Fruit fly (Drosophila melanogaster) whole organism, embryonic: Measurements from ENCODE around the gene CG3097.

Experiments
- Atf-2 ChIP-seq: fragments of 200-800 bp; sonication (Bioruptor generic); optimal IDR thresholded peaks from 2 replicates; lab custom pipeline; 2016; ENCODE audit warnings: missing biosample characterization, missing genetic modification characterization
- BEAF-32 ChIP-seq: fragments of 200-800 bp; sonication (Bioruptor generic); optimal IDR thresholded peaks from 3 replicates; lab custom pipeline; 2017; ENCODE audit warnings: missing biosample characterization, missing genetic modification characterization, mild to moderate bottlenecking, moderate library complexity, missing genetic modification reagents
- CG10431 ChIP-seq: fragments of 200-800 bp; sonication (Bioruptor generic); optimal IDR thresholded peaks from 3 replicates; lab custom pipeline; 2018; ENCODE audit warnings: missing biosample characterization, mild to moderate bottlenecking, missing genetic modification characterization
- CG11085 ChIP-seq: fragments of 200-800 bp; sonication (Bioruptor generic); IDR thresholded peaks from 2 replicates; pipeline ENCODE4 v1.3.6; 2022; ENCODE audit warnings: missing biosample characterization, missing genetic modification characterization
- CG12104 ChIP-seq: fragments of 200-800 bp; sonication (Bioruptor generic); optimal IDR thresholded peaks from 3 replicates; lab custom pipeline; 2016; ENCODE audit warnings: missing biosample characterization, missing genetic modification characterization
- CG12219 ChIP-seq: fragments of 200-800 bp; sonication (Bioruptor generic); optimal IDR thresholded peaks from 3 replicates; lab custom pipeline; 2018; ENCODE audit warnings: missing biosample characterization, mild to moderate bottlenecking, missing genetic modification characterization
- CG12942 ChIP-seq: fragments of 200-800 bp; sonication (Bioruptor generic); optimal IDR thresholded peaks from 3 replicates; lab custom pipeline; 2016; ENCODE audit warnings: missing biosample characterization, missing genetic modification characterization
- CG14441 ChIP-seq: fragments of 200-800 bp; sonication (Bioruptor generic); IDR thresholded peaks from 2 replicates; pipeline ENCODE4 v1.3.6; 2022; ENCODE audit warnings: missing biosample characterization, missing genetic modification characterization
- CG14710 ChIP-seq: fragments of 200-800 bp; sonication (Bioruptor generic); optimal IDR thresholded peaks from 3 replicates; lab custom pipeline; 2019; ENCODE audit warnings: missing biosample characterization, mild to moderate bottlenecking, missing genetic modification characterization, moderate library complexity
- CG15479 ChIP-seq: fragments of 200-800 bp; sonication (Bioruptor generic); optimal IDR thresholded peaks from 3 replicates; lab custom pipeline; 2019; ENCODE audit warnings: missing biosample characterization, mild to moderate bottlenecking, missing genetic modification characterization, moderate library complexity
- CG15601 ChIP-seq: fragments of 200-800 bp; sonication (Bioruptor generic); optimal IDR thresholded peaks from 3 replicates; lab custom pipeline; 2019; ENCODE audit warnings: missing biosample characterization, mild to moderate bottlenecking, missing genetic modification characterization, moderate library complexity
- CG17829 ChIP-seq: fragments of 200-800 bp; optimal IDR thresholded peaks from 2 replicates; lab custom pipeline; 2019; ENCODE audit warnings: missing biosample characterization, mild to moderate bottlenecking, missing genetic modification characterization, moderate library complexity
- CG2199 ChIP-seq: fragments of 200-800 bp; sonication (Bioruptor generic); IDR thresholded peaks from 3 replicates; pipeline ENCODE4 v1.3.6; 2022; ENCODE audit warnings: missing biosample characterization, missing genetic modification characterization
- CG2889 ChIP-seq: fragments of 200-800 bp; sonication (Bioruptor generic); IDR thresholded peaks from 3 replicates; pipeline ENCODE4 v1.3.6; 2022; ENCODE audit warnings: missing biosample characterization, missing genetic modification characterization
- CG32767 ChIP-seq: fragments of 200-800 bp; sonication (Bioruptor generic); IDR thresholded peaks from 2 replicates; pipeline ENCODE4 v1.3.6; 2022; ENCODE audit warnings: missing biosample characterization, missing genetic modification characterization
- CG3281 ChIP-seq: fragments of 200-800 bp; sonication (Bioruptor generic); optimal IDR thresholded peaks from 3 replicates; lab custom pipeline; 2017; ENCODE audit warnings: missing biosample characterization, mild to moderate bottlenecking, missing genetic modification characterization
- CG4617 ChIP-seq: fragments of 200-800 bp; sonication (Bioruptor generic); optimal IDR thresholded peaks from 3 replicates; lab custom pipeline; 2016; ENCODE audit warnings: missing biosample characterization, missing genetic modification characterization, borderline replicate concordance
- CG6654 ChIP-seq: fragments of 200-800 bp; sonication (Bioruptor generic); optimal IDR thresholded peaks from 2 replicates; lab custom pipeline; 2017; ENCODE audit warnings: missing biosample characterization, mild to moderate bottlenecking, missing genetic modification characterization
- CG7839 ChIP-seq: fragments of 200-800 bp; sonication (Bioruptor generic); optimal IDR thresholded peaks from 3 replicates; lab custom pipeline; 2018; ENCODE audit warnings: missing biosample characterization, mild to moderate bottlenecking, missing genetic modification characterization, moderate library complexity
- CG8359 ChIP-seq: fragments of 200-800 bp; sonication (Bioruptor generic); optimal IDR thresholded peaks from 2 replicates; lab custom pipeline; 2017; ENCODE audit warnings: missing biosample characterization, mild to moderate bottlenecking, missing genetic modification characterization, borderline replicate concordance
- D19B ChIP-seq: fragments of 200-800 bp; sonication (Bioruptor generic); optimal IDR thresholded peaks from 2 replicates; lab custom pipeline; 2017; ENCODE audit warnings: missing biosample characterization, mild to moderate bottlenecking, missing genetic modification characterization
- Drgx ChIP-seq: fragments of 200-800 bp; sonication (Bioruptor generic); IDR thresholded peaks from 2 replicates; pipeline ENCODE4 v1.3.6; 2022; ENCODE audit warnings: missing biosample characterization, missing genetic modification characterization
- HHEX ChIP-seq: fragments of 200-800 bp; sonication (Bioruptor generic); optimal IDR thresholded peaks from 3 replicates; lab custom pipeline; 2017; ENCODE audit warnings: missing biosample characterization, mild to moderate bottlenecking, missing genetic modification characterization, missing genetic modification reagents
- HLH4C ChIP-seq: fragments of 200-800 bp; sonication (Bioruptor generic); IDR thresholded peaks from 3 replicates; pipeline ENCODE4 v1.3.6; 2022; ENCODE audit warnings: missing biosample characterization, missing genetic modification characterization; ENCODE audit not compliant: partially characterized antibody
- HLHmδ ChIP-seq: fragments of 200-800 bp; sonication (Bioruptor generic); optimal IDR thresholded peaks from 2 replicates; lab custom pipeline; 2018; ENCODE audit warnings: missing biosample characterization, mild to moderate bottlenecking, missing genetic modification characterization, moderate library complexity
- Ptx1 ChIP-seq: fragments of 200-800 bp; sonication (Bioruptor generic); IDR thresholded peaks from 2 replicates; pipeline ENCODE4 v1.3.6; 2022; ENCODE audit warnings: missing biosample characterization, missing genetic modification characterization
- Sox100B ChIP-seq: fragments of 200-800 bp; sonication (Bioruptor generic); optimal IDR thresholded peaks from 3 replicates; lab custom pipeline; 2018; ENCODE audit warnings: missing biosample characterization, mild to moderate bottlenecking, missing genetic modification characterization
- Sox102F ChIP-seq: fragments of 200-800 bp; sonication (Bioruptor generic); optimal IDR thresholded peaks from 2 replicates; lab custom pipeline; 2018; ENCODE audit warnings: missing biosample characterization, mild to moderate bottlenecking, missing genetic modification characterization, moderate library complexity
- Ssrp ChIP-seq: fragments of 200-800 bp; sonication (Bioruptor generic); optimal IDR thresholded peaks from 2 replicates; lab custom pipeline; 2018; ENCODE audit warnings: missing biosample characterization, mild to moderate bottlenecking, missing genetic modification characterization, moderate library complexity
- TFAM ChIP-seq: fragments of 200-800 bp; sonication (Bioruptor generic); optimal IDR thresholded peaks from 2 replicates; lab custom pipeline; 2017; ENCODE audit warnings: missing biosample characterization, missing genetic modification characterization, inconsistent platforms
- bbx ChIP-seq: fragments of 200-800 bp; sonication (Bioruptor generic); IDR thresholded peaks from 2 replicates; pipeline ENCODE4 v1.3.6; 2022; ENCODE audit warnings: missing biosample characterization, missing genetic modification characterization; ENCODE audit not compliant: partially characterized antibody
- en ChIP-seq: fragments of 200-800 bp; sonication (Bioruptor generic); optimal IDR thresholded peaks from 2 replicates; lab custom pipeline; 2016; ENCODE audit warnings: missing biosample characterization, missing genetic modification characterization
- hb ChIP-seq: fragments of 200-800 bp; sonication (Bioruptor generic); IDR thresholded peaks from 3 replicates; pipeline ENCODE4 v1.3.6; 2022; ENCODE audit warnings: missing biosample characterization, missing genetic modification characterization; ENCODE audit not compliant: partially characterized antibody
- insv ChIP-seq, 2 experiments: fragments of 200-800 bp; sonication (Bioruptor generic); optimal IDR thresholded peaks; 3 replicates each; lab custom pipeline; 2016 to 2018; ENCODE audit warnings: missing biosample characterization in 2 of 2, missing genetic modification characterization in 2 of 2
- odd ChIP-seq: fragments of 200-800 bp; sonication (Bioruptor generic); optimal IDR thresholded peaks from 2 replicates; lab custom pipeline; 2017; ENCODE audit warnings: missing biosample characterization, mild to moderate bottlenecking, missing genetic modification characterization
- pb ChIP-seq: fragments of 200-800 bp; sonication (Bioruptor generic); optimal IDR thresholded peaks from 3 replicates; lab custom pipeline; 2016; ENCODE audit warnings: missing biosample characterization, missing genetic modification characterization
- psq ChIP-seq: fragments of 200-800 bp; sonication (Bioruptor generic); optimal IDR thresholded peaks from 2 replicates; lab custom pipeline; 2017; ENCODE audit warnings: missing biosample characterization, missing genetic modification characterization
- pum ChIP-seq: fragments of 200-800 bp; sonication (Bioruptor generic); optimal IDR thresholded peaks from 2 replicates; lab custom pipeline; 2016; ENCODE audit warnings: missing biosample characterization, missing genetic modification characterization
- ranshi ChIP-seq: fragments of 200-800 bp; sonication (Bioruptor generic); IDR thresholded peaks from 2 replicates; pipeline ENCODE4 v1.3.6; 2022; ENCODE audit warnings: missing biosample characterization, missing genetic modification characterization
- sqz ChIP-seq: fragments of 200-800 bp; sonication (Bioruptor generic); optimal IDR thresholded peaks from 3 replicates; lab custom pipeline; 2018; ENCODE audit warnings: missing biosample characterization, mild to moderate bottlenecking, missing genetic modification characterization
- stc ChIP-seq: fragments of 200-800 bp; sonication (Bioruptor generic); IDR thresholded peaks from 2 replicates; pipeline ENCODE4 v1.3.6; 2022; ENCODE audit warnings: missing biosample characterization, missing genetic modification characterization
- tin ChIP-seq: fragments of 200-800 bp; sonication (Bioruptor generic); optimal IDR thresholded peaks from 3 replicates; lab custom pipeline; 2016; ENCODE audit warnings: missing biosample characterization, missing genetic modification characterization
- tio ChIP-seq: fragments of 200-800 bp; sonication (Bioruptor generic); optimal IDR thresholded peaks from 2 replicates; lab custom pipeline; 2017; ENCODE audit warnings: missing biosample characterization, missing genetic modification characterization, inconsistent platforms
- tll ChIP-seq, 2 experiments: fragments of 200-800 bp in 1 of 2; fragments of >200 bp in 1 of 2; sonication (Bioruptor generic) in 1 of 2; optimal IDR thresholded peaks; 2 replicates each; lab custom pipeline; 2017 to 2019; ENCODE audit warnings: missing biosample characterization in 2 of 2, missing genetic modification characterization in 2 of 2, mild to moderate bottlenecking in 1 of 2, moderate library complexity in 1 of 2
- ttk ChIP-seq: fragments of 200-800 bp; sonication (Bioruptor generic); IDR thresholded peaks from 2 replicates; pipeline ENCODE4 v2.1.2; 2022; ENCODE audit warnings: missing biosample characterization, missing genetic modification characterization
- tup ChIP-seq: fragments of 200-800 bp; sonication (Bioruptor generic); optimal IDR thresholded peaks from 2 replicates; lab custom pipeline; 2016; ENCODE audit warnings: missing biosample characterization, mild to moderate bottlenecking, missing genetic modification characterization, moderate library complexity
- unc-4 ChIP-seq: fragments of 200-800 bp; sonication (Bioruptor generic); IDR thresholded peaks from 2 replicates; pipeline ENCODE4 v1.3.6; 2022; ENCODE audit warnings: missing biosample characterization, missing genetic modification characterization; ENCODE audit not compliant: partially characterized antibody
- yki ChIP-seq: fragments of >200 bp; optimal IDR thresholded peaks from 3 replicates; lab custom pipeline; 2018

CG3097 gene

DNA sequence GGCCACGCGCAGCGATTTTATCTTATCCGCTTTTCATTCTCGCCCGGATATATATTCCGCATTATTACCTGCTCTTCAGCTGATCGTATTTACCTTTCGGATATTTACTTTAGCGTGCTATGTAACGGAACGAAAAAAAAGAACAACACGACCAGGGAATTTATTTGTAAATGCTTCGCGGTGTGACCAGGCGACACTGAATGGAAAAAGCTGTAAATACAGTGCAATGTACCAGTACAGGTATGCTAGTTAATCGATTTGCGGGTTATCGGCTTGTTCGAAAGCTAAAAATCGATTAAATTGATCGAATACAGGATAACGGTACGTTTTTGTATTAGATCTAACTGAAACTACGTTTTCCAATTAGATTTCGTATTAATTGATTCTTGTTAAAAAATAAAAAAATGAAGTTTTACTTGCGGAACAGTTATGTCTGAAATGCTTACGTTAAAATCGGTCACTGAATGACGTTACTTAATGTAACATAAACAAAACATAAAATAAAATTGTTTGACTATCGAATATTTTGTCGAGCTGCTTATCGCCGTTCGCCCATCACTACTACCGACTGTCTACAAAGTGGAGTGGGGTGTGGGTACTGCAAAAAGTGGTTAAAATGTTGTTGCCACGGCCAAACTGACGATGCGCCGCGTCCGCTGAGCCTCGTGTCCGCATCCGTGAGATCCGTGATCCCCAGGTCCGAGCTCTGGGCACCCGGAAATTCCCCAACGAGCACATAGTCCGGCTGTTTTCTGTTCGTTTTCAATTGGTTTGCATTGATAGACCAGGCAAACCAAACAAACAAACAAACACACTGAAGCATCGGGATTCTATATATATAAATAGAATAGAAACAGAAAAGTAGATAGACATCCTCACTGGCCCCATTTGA is 6.3 kb downstream of the CG3097 start, which contains the start of the genes MAPk-Ak2 and CG42699 (continued):
- TF ChIP-seq TFAM (GFP tag; lab: Kevin White, UChicago) (peak; percentile 38), tll (GFP tag; optimal IDR thresholded peaks at IDR 0.05; lab: Kevin White, UChicago) (no peak), en (GFP tag; lab: Kevin White, UChicago) (no peak), CG10431 (GFP tag; lab: Kevin White, UChicago) (no peak), CG2889 (GFP tag; lab: Robert Waterston, UW) (no peak), CG11085 (GFP tag; lab: Robert Waterston, UW) (peak; percentile 59; the same call in 1 of the 2 replicates), Drgx (GFP tag; lab: Robert Waterston, UW) (no peak), unc-4 (peak; percentile 65), CG15601 (tag; lab: Kevin White, UChicago) (peak; percentile 87), pum (GFP tag; lab: Kevin White, UChicago) (peak; percentile 45), CG14441 (peak; percentile 56; the same call in 1 of the 2 replicates), CG7839 (peak; percentile 45), CG32767 (GFP tag; lab: Robert Waterston, UW) (no peak), HLHmδ (peak; percentile 38), ranshi (no peak; the same call in 1 of the 2 replicates), CG4617 (GFP tag; lab: Kevin White, UChicago) (peak; percentile 47), CG12942 (peak; percentile 77), hb (GFP tag; lab: Robert Waterston, UW) (peak; percentile 82), D19B (GFP tag; lab: Kevin White, UChicago) (peak; percentile 36), CG3281 (GFP tag; lab: Kevin White, UChicago) (peak; percentile 76), tin (GFP tag; lab: Kevin White, UChicago) (peak; percentile 40), tup (peak; percentile 54), bbx (GFP tag; lab: Robert Waterston, UW) (peak; percentile 70), CG12219 (GFP tag; lab: Kevin White, UChicago) (peak; percentile 62), tio (GFP tag; lab: Kevin White, UChicago) (peak; percentile 58), HLH4C (peak; percentile 85), odd (GFP tag; lab: Kevin White, UChicago) (peak; percentile 78), HHEX (GFP tag; lab: Kevin White, UChicago) (peak; percentile 87), Ptx1 (GFP tag; lab: Robert Waterston, UW) (peak; percentile 27; the same call in 1 of the 2 replicates), CG6654 (GFP tag; lab: Kevin White, UChicago) (no peak), CG15479 (GFP tag; lab: Kevin White, UChicago) (no peak), Ssrp (tag; lab: Kevin White, UChicago) (no peak), CG12104 (GFP tag; lab: Kevin White, UChicago) (peak; percentile 75), Sox102F (GFP tag; lab: Kevin White, UChicago) (no peak), CG8359 (peak; percentile 13), pb (peak; percentile 75), ttk (GFP tag; lab: Robert Waterston, UW) (no peak), yki (lab: Kevin White, UChicago) (no peak), BEAF-32 (GFP tag; lab: Kevin White, UChicago) (peak; percentile 64), psq (GFP tag; lab: Kevin White, UChicago) (peak; percentile 71), sqz (peak; percentile 95), Sox100B (GFP tag; lab: Kevin White, UChicago) (peak; percentile 88), insv (GFP tag; optimal IDR thresholded peaks at IDR 0.05; lab: Kevin White, UChicago) (peak in 1 of 2 experiments; percentile 94), CG14710 (tag; lab: Kevin White, UChicago) (peak; percentile 65), Atf-2 (GFP tag; lab: Kevin White, UChicago) (peak; percentile 74), CG2199 (GFP tag; lab: Robert Waterston, UW) (no peak), stc (GFP tag; lab: Robert Waterston, UW) (peak; percentile 58; the same call in 1 of the 2 replicates), CG17829 (peak; percentile 58)
